Fruit fly (Drosophila melanogaster) whole organism, embryonic: ENCODE data around the gene Piezo.
A peak's percentile ranks its signal among the peaks of the same experiment; 100 is the strongest.

Source experiments
- Aef1 ChIP-seq: fragments of 200-800 bp; sonication (Bioruptor generic); IDR thresholded peaks from 3 replicates; pipeline ENCODE4 v1.3.6; 2022; ENCODE audit warnings: missing biosample characterization, missing genetic modification characterization
- Atf6 ChIP-seq: fragments of 200-800 bp; sonication (Bioruptor generic); IDR thresholded peaks from 2 replicates; pipeline ENCODE4 v1.3.6; 2022; ENCODE audit warnings: missing biosample characterization, missing genetic modification characterization
- B-H1 ChIP-seq: fragments of 200-800 bp; sonication (Bioruptor generic); IDR thresholded peaks from 3 replicates; pipeline ENCODE4 v1.3.6; 2022; ENCODE audit warnings: missing biosample characterization, missing genetic modification characterization
- C15 ChIP-seq: fragments of 200-800 bp; sonication (Bioruptor generic); IDR thresholded peaks from 3 replicates; pipeline ENCODE4 v1.3.6; 2022; ENCODE audit warnings: missing biosample characterization, missing genetic modification characterization
- CG10565 ChIP-seq: fragments of 200-800 bp; sonication (Bioruptor generic); optimal IDR thresholded peaks from 3 replicates; lab custom pipeline; 2016; ENCODE audit warnings: missing biosample characterization, mild to moderate bottlenecking, missing genetic modification characterization
- CG10979 ChIP-seq: fragments of 200-800 bp; sonication (Bioruptor generic); optimal IDR thresholded peaks from 2 replicates; lab custom pipeline; 2018; ENCODE audit warnings: missing biosample characterization, mild to moderate bottlenecking, missing genetic modification characterization, moderate library complexity
- CG13287 ChIP-seq: fragments of 200-800 bp; sonication (Bioruptor generic); IDR thresholded peaks from 2 replicates; pipeline ENCODE4 v1.3.6; 2022; ENCODE audit warnings: missing biosample characterization, missing genetic modification characterization; ENCODE audit not compliant: partially characterized antibody
- CG13624 ChIP-seq: fragments of 200-800 bp; sonication (Bioruptor generic); optimal IDR thresholded peaks from 2 replicates; lab custom pipeline; 2016; ENCODE audit warnings: missing biosample characterization, missing genetic modification characterization
- CG15011 ChIP-seq: fragments of 200-800 bp; sonication (Bioruptor generic); optimal IDR thresholded peaks from 3 replicates; lab custom pipeline; 2018; ENCODE audit warnings: missing biosample characterization, mild to moderate bottlenecking, missing genetic modification characterization
- CG1647 ChIP-seq: fragments of 200-800 bp; sonication (Bioruptor generic); optimal IDR thresholded peaks from 3 replicates; lab custom pipeline; 2016; ENCODE audit warnings: missing biosample characterization, missing genetic modification characterization
- CG2116 ChIP-seq: fragments of 200-800 bp; sonication (Bioruptor generic); optimal IDR thresholded peaks from 3 replicates; lab custom pipeline; 2018; ENCODE audit warnings: missing biosample characterization, mild to moderate bottlenecking, missing genetic modification characterization
- CG2889 ChIP-seq: fragments of 200-800 bp; sonication (Bioruptor generic); IDR thresholded peaks from 3 replicates; pipeline ENCODE4 v1.3.6; 2022; ENCODE audit warnings: missing biosample characterization, missing genetic modification characterization
- CG3065 ChIP-seq: fragments of 200-800 bp; sonication (Bioruptor generic); optimal IDR thresholded peaks from 2 replicates; lab custom pipeline; 2016; ENCODE audit warnings: missing biosample characterization, missing genetic modification characterization
- CG5180 ChIP-seq: fragments of 200-800 bp; sonication (Bioruptor generic); optimal IDR thresholded peaks from 3 replicates; lab custom pipeline; 2017; ENCODE audit warnings: missing biosample characterization, missing genetic modification characterization, mild to moderate bottlenecking, moderate library complexity, missing genetic modification reagents
- CG6683 ChIP-seq: fragments of 200-800 bp; sonication (Bioruptor generic); optimal IDR thresholded peaks from 2 replicates; lab custom pipeline; 2017; ENCODE audit warnings: missing biosample characterization, mild to moderate bottlenecking, missing genetic modification characterization, missing genetic modification reagents
- CG7987 ChIP-seq: fragments of 200-800 bp; sonication (Bioruptor generic); optimal IDR thresholded peaks from 2 replicates; lab custom pipeline; 2018; ENCODE audit warnings: missing biosample characterization, mild to moderate bottlenecking, missing genetic modification characterization, moderate library complexity
- D ChIP-seq, 2 experiments: fragments of 200-800 bp in 1 of 2; fragments of >200 bp in 1 of 2; sonication (Bioruptor generic) in 1 of 2; optimal IDR thresholded peaks; 2 replicates in 1 of 2; 3 replicates in 1 of 2; lab custom pipeline; 2017; ENCODE audit warnings: mild to moderate bottlenecking in 1 of 2, missing biosample characterization in 1 of 2, missing genetic modification characterization in 1 of 2, missing genetic modification reagents in 1 of 2
- Dbx ChIP-seq: fragments of 200-800 bp; sonication (Bioruptor generic); IDR thresholded peaks from 3 replicates; pipeline ENCODE4 v1.3.6; 2022; ENCODE audit warnings: missing biosample characterization, missing genetic modification characterization
- Dref ChIP-seq: fragments of 200-800 bp; sonication (Bioruptor generic); IDR thresholded peaks from 2 replicates; pipeline ENCODE4 v1.3.6; 2022; ENCODE audit warnings: missing biosample characterization, missing genetic modification characterization
- GATAe ChIP-seq: fragments of 200-800 bp; sonication (Bioruptor generic); conservative IDR thresholded peaks from 2 replicates; pipeline ENCODE4 v1.3.6; 2022; ENCODE audit warnings: missing biosample characterization, missing genetic modification characterization
- HLH54F ChIP-seq: fragments of 200-800 bp; sonication (Bioruptor generic); optimal IDR thresholded peaks from 3 replicates; lab custom pipeline; 2016; ENCODE audit warnings: missing biosample characterization, missing genetic modification characterization
- MESR4 ChIP-seq: fragments of 200-800 bp; sonication (Bioruptor generic); optimal IDR thresholded peaks from 2 replicates; lab custom pipeline; 2018; ENCODE audit warnings: missing biosample characterization, mild to moderate bottlenecking, missing genetic modification characterization, moderate library complexity
- Opbp ChIP-seq: fragments of 200-800 bp; sonication (Bioruptor generic); IDR thresholded peaks from 3 replicates; pipeline ENCODE4 v1.3.6; 2022; ENCODE audit warnings: missing biosample characterization, missing genetic modification characterization; ENCODE audit not compliant: partially characterized antibody
- Scr ChIP-seq: fragments of 200-800 bp; sonication (Bioruptor generic); IDR thresholded peaks from 2 replicates; pipeline ENCODE4 v1.3.6; 2022; ENCODE audit warnings: missing biosample characterization, missing genetic modification characterization; ENCODE audit not compliant: partially characterized antibody
- Xbp1 ChIP-seq: fragments of 200-800 bp; sonication (Bioruptor generic); optimal IDR thresholded peaks from 3 replicates; lab custom pipeline; 2016; ENCODE audit warnings: missing biosample characterization, mild to moderate bottlenecking, missing genetic modification characterization
- ash1 ChIP-seq: fragments of 200-800 bp; sonication (Bioruptor generic); optimal IDR thresholded peaks from 2 replicates; lab custom pipeline; 2018; ENCODE audit warnings: missing biosample characterization, mild to moderate bottlenecking, missing genetic modification characterization
- bowl ChIP-seq: fragments of 200-800 bp; sonication (Bioruptor generic); IDR thresholded peaks from 2 replicates; pipeline ENCODE4 v1.3.6; 2022; ENCODE audit warnings: missing biosample characterization, missing genetic modification characterization
- cg ChIP-seq: fragments of 200-800 bp; sonication (Bioruptor generic); optimal IDR thresholded peaks from 3 replicates; lab custom pipeline; 2019; ENCODE audit warnings: missing biosample characterization, mild to moderate bottlenecking, missing genetic modification characterization, moderate library complexity
- cwo ChIP-seq: fragments of 200-800 bp; sonication (Bioruptor generic); optimal IDR thresholded peaks from 3 replicates; lab custom pipeline; 2017; ENCODE audit warnings: missing biosample characterization, missing genetic modification characterization, mild to moderate bottlenecking, moderate library complexity, missing genetic modification reagents
- dimm ChIP-seq: fragments of 200-800 bp; sonication (Bioruptor generic); IDR thresholded peaks from 2 replicates; pipeline ENCODE4 v1.3.6; 2022; ENCODE audit warnings: missing biosample characterization, missing genetic modification characterization
- ems ChIP-seq: fragments of 200-800 bp; sonication (Bioruptor generic); optimal IDR thresholded peaks from 3 replicates; lab custom pipeline; 2016; ENCODE audit warnings: missing biosample characterization, missing genetic modification characterization
- ftz-f1 ChIP-seq: fragments of 200-800 bp; sonication (Bioruptor generic); optimal IDR thresholded peaks from 2 replicates; lab custom pipeline; 2016; ENCODE audit warnings: missing biosample characterization, missing genetic modification characterization
- ken ChIP-seq: fragments of 200-800 bp; sonication (Bioruptor generic); IDR thresholded peaks from 3 replicates; pipeline ENCODE4 v1.3.6; 2022; ENCODE audit warnings: missing biosample characterization, missing genetic modification characterization
- odd ChIP-seq: fragments of 200-800 bp; sonication (Bioruptor generic); optimal IDR thresholded peaks from 2 replicates; lab custom pipeline; 2017; ENCODE audit warnings: missing biosample characterization, mild to moderate bottlenecking, missing genetic modification characterization
- p53 ChIP-seq: fragments of 200-800 bp; sonication (Bioruptor generic); optimal IDR thresholded peaks from 2 replicates; lab custom pipeline; 2016; ENCODE audit warnings: missing biosample characterization, missing genetic modification characterization
- pita ChIP-seq: fragments of 200-800 bp; sonication (Bioruptor generic); optimal IDR thresholded peaks from 2 replicates; lab custom pipeline; 2017; ENCODE audit warnings: missing biosample characterization, mild to moderate bottlenecking, missing genetic modification characterization
- ro ChIP-seq: fragments of 200-800 bp; sonication (Bioruptor generic); IDR thresholded peaks from 2 replicates; pipeline ENCODE4 v1.3.6; 2022; ENCODE audit warnings: missing biosample characterization, missing genetic modification characterization
- row ChIP-seq: fragments of 200-800 bp; sonication (Bioruptor generic); IDR thresholded peaks from 3 replicates; pipeline ENCODE4 v1.3.6; 2022; ENCODE audit warnings: missing biosample characterization, missing genetic modification characterization
- run ChIP-seq: fragments of 200-800 bp; sonication (Bioruptor generic); optimal IDR thresholded peaks from 3 replicates; lab custom pipeline; 2018; ENCODE audit warnings: missing biosample characterization, mild to moderate bottlenecking, missing genetic modification characterization
- seq ChIP-seq: fragments of 200-800 bp; sonication (Bioruptor generic); IDR thresholded peaks from 2 replicates; pipeline ENCODE4 v1.3.6; 2022; ENCODE audit warnings: missing biosample characterization, missing genetic modification characterization
- sqz ChIP-seq: fragments of 200-800 bp; sonication (Bioruptor generic); optimal IDR thresholded peaks from 3 replicates; lab custom pipeline; 2018; ENCODE audit warnings: missing biosample characterization, mild to moderate bottlenecking, missing genetic modification characterization
- stc ChIP-seq: fragments of 200-800 bp; sonication (Bioruptor generic); IDR thresholded peaks from 2 replicates; pipeline ENCODE4 v1.3.6; 2022; ENCODE audit warnings: missing biosample characterization, missing genetic modification characterization
- tin ChIP-seq: fragments of 200-800 bp; sonication (Bioruptor generic); optimal IDR thresholded peaks from 3 replicates; lab custom pipeline; 2016; ENCODE audit warnings: missing biosample characterization, missing genetic modification characterization
- tll ChIP-seq, 2 experiments: fragments of 200-800 bp in 1 of 2; fragments of >200 bp in 1 of 2; sonication (Bioruptor generic) in 1 of 2; optimal IDR thresholded peaks; 2 replicates each; lab custom pipeline; 2017 to 2019; ENCODE audit warnings: missing biosample characterization in 2 of 2, missing genetic modification characterization in 2 of 2, mild to moderate bottlenecking in 1 of 2, moderate library complexity in 1 of 2
- usp ChIP-seq: fragments of >200 bp; optimal IDR thresholded peaks from 2 replicates; lab custom pipeline; 2017; ENCODE audit warnings: missing biosample characterization, missing genetic modification characterization
- zen ChIP-seq: fragments of 200-800 bp; sonication (Bioruptor generic); optimal IDR thresholded peaks from 3 replicates; lab custom pipeline; 2018; ENCODE audit warnings: missing biosample characterization, mild to moderate bottlenecking, missing genetic modification characterization, moderate library complexity
- zf30C ChIP-seq: fragments of 200-800 bp; sonication (Bioruptor generic); optimal IDR thresholded peaks from 3 replicates; lab custom pipeline; 2018; ENCODE audit warnings: missing biosample characterization, mild to moderate bottlenecking, missing genetic modification characterization
- zfh1 ChIP-seq: fragments of 200-800 bp; sonication (Bioruptor generic); IDR thresholded peaks from 3 replicates; pipeline ENCODE4 v1.3.6; 2022; ENCODE audit warnings: missing biosample characterization, missing genetic modification characterization

Piezo gene

dm6 chr2L:8161994-8162306 lies 923 bp upstream of the Piezo start:
- peak; percentile 37 for TF ChIP-seq D (optimal IDR thresholded peaks at IDR 0.05; lab: Kevin White, UChicago)
- no peak for TF ChIP-seq D (GFP tag; optimal IDR thresholded peaks at IDR 0.05; lab: Kevin White, UChicago)
- no peak for TF ChIP-seq Opbp (GFP tag; lab: Robert Waterston, UW)
- TF ChIP-seq ftz-f1 (GFP tag; lab: Kevin White, UChicago) = peak; percentile 26
- TF ChIP-seq usp (GFP tag; lab: Kevin White, UChicago) = peak; percentile 12
- TF ChIP-seq MESR4 (GFP tag; lab: Kevin White, UChicago) = peak; percentile 51
- no peak for TF ChIP-seq tin (GFP tag; lab: Kevin White, UChicago)

- peak; percentile 87; the same call in 2 of the 3 replicates for TF ChIP-seq CG2889 (GFP tag; lab: Robert Waterston, UW)
- peak; percentile 95 for TF ChIP-seq HLH54F (GFP tag; lab: Kevin White, UChicago)
- peak; percentile 93 for TF ChIP-seq seq (GFP tag; lab: Robert Waterston, UW)
- peak; percentile 90 for TF ChIP-seq Aef1 (GFP tag; lab: Robert Waterston, UW)
- peak; percentile 87 for TF ChIP-seq B-H1 (GFP tag; lab: Robert Waterston, UW)
- peak; percentile 97 for TF ChIP-seq row (GFP tag; lab: Robert Waterston, UW)
- TF ChIP-seq CG10979 (tag; lab: Kevin White, UChicago) = peak; percentile 99
- TF ChIP-seq CG1647 (GFP tag; lab: Kevin White, UChicago) = peak; percentile 94
- TF ChIP-seq ems (GFP tag; lab: Kevin White, UChicago) = peak; percentile 90
- peak; percentile 76 for TF ChIP-seq CG3065 (GFP tag; lab: Kevin White, UChicago)
- TF ChIP-seq run = peak; percentile 98
- peak; percentile 81 for TF ChIP-seq stc
- TF ChIP-seq cg (GFP tag; lab: Kevin White, UChicago) = no peak
- TF ChIP-seq CG10565 = peak; percentile 81
- peak; percentile 97 for TF ChIP-seq cwo
- TF ChIP-seq p53 = peak; percentile 93
- TF ChIP-seq Dref (GFP tag; lab: Robert Waterston, UW) = peak; percentile 88
- peak; percentile 90 for TF ChIP-seq ken
- TF ChIP-seq zfh1 (GFP tag; lab: Robert Waterston, UW) = peak; percentile 91
- peak; percentile 82 for TF ChIP-seq CG2116 (GFP tag; lab: Kevin White, UChicago)
- peak; percentile 78 for TF ChIP-seq Scr (GFP tag; lab: Robert Waterston, UW)
- TF ChIP-seq CG6683 (GFP tag; lab: Kevin White, UChicago) = peak; percentile 94
- peak; percentile 90 for TF ChIP-seq C15
- TF ChIP-seq odd (GFP tag; lab: Kevin White, UChicago) = peak; percentile 99
- TF ChIP-seq CG7987 = peak; percentile 93
- peak; percentile 99 for TF ChIP-seq zf30C (GFP tag; lab: Kevin White, UChicago)
- no peak for TF ChIP-seq tll (GFP tag; optimal IDR thresholded peaks at IDR 0.05; lab: Kevin White, UChicago)
- peak; percentile 90 for TF ChIP-seq Dbx (GFP tag; lab: Robert Waterston, UW)
- peak; percentile 79 for TF ChIP-seq dimm (GFP tag; lab: Robert Waterston, UW)
- peak; percentile 97 for TF ChIP-seq CG13624 (GFP tag; lab: Kevin White, UChicago)
- TF ChIP-seq Atf6 = peak; percentile 94
- peak; percentile 71 for TF ChIP-seq GATAe (GFP tag; lab: Robert Waterston, UW)
- TF ChIP-seq ash1 (GFP tag; lab: Kevin White, UChicago) = peak; percentile 40
- TF ChIP-seq sqz = peak; percentile 95
- peak; percentile 97 for TF ChIP-seq CG15011
- peak; percentile 70 for TF ChIP-seq bowl (GFP tag; lab: Robert Waterston, UW)
- TF ChIP-seq ro (GFP tag; lab: Robert Waterston, UW) = peak; percentile 77; the same call in 1 of the 2 replicates
- peak; percentile 90 for TF ChIP-seq CG13287 (GFP tag; lab: Robert Waterston, UW)
- TF ChIP-seq Xbp1 (GFP tag; lab: Kevin White, UChicago) = peak; percentile 95
- TF ChIP-seq zen (tag; lab: Kevin White, UChicago) = peak; percentile 96
- TF ChIP-seq CG5180 (GFP tag; lab: Kevin White, UChicago) = peak; percentile 93
- no peak for TF ChIP-seq pita (GFP tag; lab: Kevin White, UChicago)
Measured at dm6 chr2L:8162307-8163024, 407 bp upstream of the Piezo start, which contains the start of gene Acbp1. Acbp1 (minus strand) TSS chr2L:8162452.
